Worm (Caenorhabditis elegans): ENCODE measurements around the gene B0432.1.

Gene B0432.1

DNA sequence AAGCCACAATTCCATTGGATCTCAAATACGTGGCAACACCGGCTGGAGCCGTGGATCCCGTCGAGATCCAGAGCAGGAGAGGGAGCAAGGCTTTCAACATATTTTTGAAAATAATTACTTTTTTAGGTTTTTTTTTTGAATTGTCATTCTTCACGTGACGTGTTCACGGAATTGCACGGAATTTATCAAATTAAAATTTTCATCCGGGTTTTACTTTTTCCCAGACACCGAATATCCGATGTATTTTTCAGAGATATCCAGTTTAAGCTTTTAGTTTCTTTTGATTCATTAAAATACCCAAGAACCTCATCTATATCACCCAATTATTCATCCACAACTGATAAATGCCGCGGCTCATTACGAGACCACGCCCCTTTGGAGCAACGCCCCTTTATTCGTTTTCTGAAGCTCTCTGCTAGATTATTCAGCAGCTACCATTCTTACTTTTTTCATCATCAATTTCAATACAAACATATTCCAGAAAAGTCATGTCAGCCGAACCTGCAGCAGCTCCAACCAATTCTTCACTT, at the start of gene B0432.1, which contains the start of gene clec-117:
Gene B0432.1, plus strand, starts transcription at position 480 of the 530 bp plus-strand sequence.
Gene clec-117, minus strand, starts transcription at position 101 of the 530 bp plus-strand sequence.
- TF ChIP-seq cebp-1 (GFP tag; IDR thresholded peaks at IDR 0.05) (no peak), cebp-1 (tag; optimal IDR thresholded peaks at IDR 0.05) (no peak), akir-1 (GFP tag; optimal IDR thresholded peaks at IDR 0.05) (no peak)

DNA sequence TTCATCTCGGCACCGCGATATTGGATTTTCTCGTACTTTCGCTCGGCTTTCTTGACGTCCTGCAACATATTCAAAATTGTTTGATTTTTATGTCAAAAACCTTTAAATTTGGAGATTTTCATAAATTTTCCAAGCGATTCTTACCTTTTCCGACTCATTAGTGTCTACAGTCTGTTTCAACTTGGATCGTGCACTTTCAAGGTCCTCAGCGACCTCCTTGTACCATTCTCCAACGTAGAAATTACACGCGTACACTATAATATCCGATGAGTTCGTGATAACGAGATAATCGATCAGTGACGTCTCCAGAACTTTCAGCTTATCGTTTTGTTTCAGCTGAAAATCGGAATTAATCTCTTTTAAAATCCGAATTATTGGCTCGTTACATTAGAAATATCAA, 49.5 kb upstream of the B0432.1 start:
- TF ChIP-seq nhr-80 (tag; optimal IDR thresholded peaks at IDR 0.05): no peak
- no peak for TF ChIP-seq hrde-1 (tag; optimal IDR thresholded peaks at IDR 0.05; ENCODE audit: borderline replicate concordance)
- no peak for TF ChIP-seq efl-1 (GFP tag; optimal IDR thresholded peaks at IDR 0.05)
- TF ChIP-seq T07F8.4 (tag; optimal IDR thresholded peaks at IDR 0.05): no peak
- no peak for TF ChIP-seq Y79H2A.3 (GFP tag; conservative IDR thresholded peaks at IDR 0.05)
- TF ChIP-seq rcor-1 (GFP tag; IDR thresholded peaks at IDR 0.05): no peak
- TF ChIP-seq zfh-2 (GFP tag; conservative IDR thresholded peaks at IDR 0.05): no peak
- no peak for TF ChIP-seq dox-1 (GFP tag; IDR thresholded peaks at IDR 0.05)
- TF ChIP-seq repo-1 (tag; optimal IDR thresholded peaks at IDR 0.05): no peak
- no peak for TF ChIP-seq snpc-3.4 (tag; optimal IDR thresholded peaks at IDR 0.05)
- TF ChIP-seq chd-7 (tag; optimal IDR thresholded peaks at IDR 0.05): no peak
- TF ChIP-seq ets-4 (GFP tag; optimal IDR thresholded peaks at IDR 0.05): no peak
- TF ChIP-seq hlh-26 (GFP tag; conservative IDR thresholded peaks at IDR 0.05): no peak
- TF ChIP-seq K12H6.12 (tag; optimal IDR thresholded peaks at IDR 0.05): no peak
- no peak for TF ChIP-seq pbrm-1 (GFP tag; IDR thresholded peaks at IDR 0.05)

DNA sequence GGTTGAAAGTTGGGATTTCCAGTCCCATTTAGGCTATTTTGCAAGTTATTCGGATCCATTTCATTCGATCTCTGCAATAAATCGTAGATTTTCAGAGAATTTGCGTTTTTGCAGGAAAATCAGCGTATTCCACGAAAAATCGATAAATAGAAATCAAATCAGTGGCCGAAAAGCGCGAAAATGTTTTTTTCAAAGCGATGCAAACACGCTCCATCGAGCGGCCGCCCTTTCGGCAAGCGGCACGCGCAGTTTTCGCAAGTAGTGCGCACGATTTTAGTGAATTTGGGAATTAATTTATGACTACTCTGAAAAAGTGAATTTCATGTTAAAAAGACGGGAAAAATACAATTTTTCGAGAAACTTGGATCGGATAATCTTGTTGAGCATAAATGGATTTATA, 42.1 kb upstream of the B0432.1 start:
- TF ChIP-seq snpc-1.1 (tag; optimal IDR thresholded peaks at IDR 0.05; ENCODE audit: insufficient read depth) (peak; percentile 86), hmg-1.2 (GFP tag; IDR thresholded peaks at IDR 0.05) (peak; percentile 73), let-526 (GFP tag; IDR thresholded peaks at IDR 0.05) (peak; percentile 82; the same call in 1 of the 2 replicates), C17E4.6 (GFP tag; IDR thresholded peaks at IDR 0.05) (no peak), somi-1 (GFP tag; optimal IDR thresholded peaks at IDR 0.05) (peak; percentile 43), ccch-3 (GFP tag; optimal IDR thresholded peaks at IDR 0.05) (peak; percentile 48), attf-5 (GFP tag; optimal IDR thresholded peaks at IDR 0.05) (peak; percentile 98), fkh-3 (tag; optimal IDR thresholded peaks at IDR 0.05) (no peak), hsf-1 (GFP tag; IDR thresholded peaks at IDR 0.05) (no peak), akir-1 (GFP tag; optimal IDR thresholded peaks at IDR 0.05) (peak; percentile 18), ama-1 (optimal IDR thresholded peaks at IDR 0.05) (no peak), ama-1 (GFP tag; optimal IDR thresholded peaks at IDR 0.05) (peak; percentile 7 to 67), gei-17 (GFP tag; optimal IDR thresholded peaks at IDR 0.05) (peak; percentile 44), T26A5.8 (tag; optimal IDR thresholded peaks at IDR 0.05) (no peak), nhr-27 (tag; optimal IDR thresholded peaks at IDR 0.05) (no peak), attf-6 (GFP tag; IDR thresholded peaks at IDR 0.05) (0 out of 2 replicates have a peak, but pooled peaks have one; percentile 58), tbp1 (GFP tag; optimal IDR thresholded peaks at IDR 0.05) (peak; percentile 69), ztf-22 (GFP tag; optimal IDR thresholded peaks at IDR 0.05) (peak; percentile 59), cebp-1 (GFP tag; IDR thresholded peaks at IDR 0.05) (peak; percentile 59; the same call in 1 of the 2 replicates), cebp-1 (tag; optimal IDR thresholded peaks at IDR 0.05) (no peak), egrh-3 (GFP tag; IDR thresholded peaks at IDR 0.05) (peak; percentile 44), atf-7 (tag; optimal IDR thresholded peaks at IDR 0.05) (peak; percentile 69), nhr-120 (GFP tag; IDR thresholded peaks at IDR 0.05) (no peak), Y56A3A.18 (GFP tag; IDR thresholded peaks at IDR 0.05) (peak; percentile 53; the same call in 1 of the 2 replicates), lin-40 (tag; optimal IDR thresholded peaks at IDR 0.05) (peak; percentile 94), F49E8.2 (tag; optimal IDR thresholded peaks at IDR 0.05; ENCODE audit: insufficient read depth) (peak; percentile 87), C06A6.2 (GFP tag; conservative IDR thresholded peaks at IDR 0.05) (peak; percentile 93), F37B4.10 (GFP tag; IDR thresholded peaks at IDR 0.05) (no peak), rec-8 (tag; optimal IDR thresholded peaks at IDR 0.05) (peak in 1 of 2 experiments; percentile 72), F10E7.11 (tag; optimal IDR thresholded peaks at IDR 0.05) (no peak), dox-1 (GFP tag; IDR thresholded peaks at IDR 0.05) (peak; percentile 97)
